Worm (Caenorhabditis elegans) whole organism, L3 larva: ENCODE results near the gene srlf-17.
A peak's percentile ranks its signal among the peaks of the same experiment; 100 is the strongest.

Source experiments
- lin-39 ChIP-seq: fragments of 150-350 bp; optimal IDR thresholded peaks from 2 replicates; lab custom pipeline; 2018; ENCODE audit warnings: missing biosample characterization, missing genetic modification reagents, missing genetic modification characterization
- lsy-12 ChIP-seq: sonication (generic microtip); optimal IDR thresholded peaks from 2 replicates; lab custom pipeline; 2016; ENCODE audit warnings: mild to moderate bottlenecking, missing genetic modification characterization, missing compliant biosample characterization
- mdl-1 ChIP-seq: fragments of 150-350 bp; optimal IDR thresholded peaks from 2 replicates; lab custom pipeline; 2014; ENCODE audit warnings: missing biosample characterization, missing genetic modification characterization
- nfya-1 ChIP-seq: sonication (generic microtip); optimal IDR thresholded peaks from 2 replicates; lab custom pipeline; 2017; ENCODE audit warnings: missing genetic modification characterization, mild to moderate bottlenecking, missing compliant biosample characterization, antibody characterized with exemption, moderate library complexity; ENCODE audit not compliant: insufficient read depth
- nhr-11 ChIP-seq: fragments of 150-350 bp; optimal IDR thresholded peaks from 2 replicates; lab custom pipeline; 2014; ENCODE audit warnings: missing biosample characterization, missing genetic modification characterization
- nhr-28 ChIP-seq: fragments of 150-350 bp; optimal IDR thresholded peaks from 2 replicates; lab custom pipeline; 2014; ENCODE audit warnings: missing biosample characterization, missing genetic modification characterization
- nhr-67 ChIP-seq: fragments of 150-350 bp; optimal IDR thresholded peaks from 2 replicates; lab custom pipeline; 2014; ENCODE audit warnings: missing biosample characterization, missing genetic modification characterization
- nhr-77 ChIP-seq: fragments of 150-350 bp; optimal IDR thresholded peaks from 2 replicates; lab custom pipeline; 2014; ENCODE audit warnings: missing biosample characterization, missing genetic modification characterization
- pha-4 ChIP-seq: fragments of 150-350 bp; optimal IDR thresholded peaks from 2 replicates; lab custom pipeline; 2014; ENCODE audit warnings: missing biosample characterization, missing genetic modification reagents, missing genetic modification characterization
- pqm-1 ChIP-seq: fragments of 150-350 bp; optimal IDR thresholded peaks from 2 replicates; lab custom pipeline; 2017; ENCODE audit warnings: missing biosample characterization, missing genetic modification characterization, inconsistent platforms
- snpc-4 ChIP-seq: fragments of 150-350 bp; optimal IDR thresholded peaks from 2 replicates; lab custom pipeline; 2014; ENCODE audit warnings: missing biosample characterization, missing genetic modification characterization
- tbx-2 ChIP-seq: sonication (generic microtip); optimal IDR thresholded peaks from 2 replicates; lab custom pipeline; 2016; ENCODE audit warnings: mild to moderate bottlenecking, missing genetic modification characterization, missing compliant biosample characterization
- unc-39 ChIP-seq: sonication (generic microtip); optimal IDR thresholded peaks from 4 replicates; lab custom pipeline; 2017; ENCODE audit warnings: missing biosample characterization, missing genetic modification characterization
- unc-62 ChIP-seq: fragments of 150-350 bp; sonication (generic microtip); optimal IDR thresholded peaks from 4 replicates; lab custom pipeline; 2014; ENCODE audit warnings: missing biosample characterization, missing genetic modification reagents, missing genetic modification characterization

DNA sequence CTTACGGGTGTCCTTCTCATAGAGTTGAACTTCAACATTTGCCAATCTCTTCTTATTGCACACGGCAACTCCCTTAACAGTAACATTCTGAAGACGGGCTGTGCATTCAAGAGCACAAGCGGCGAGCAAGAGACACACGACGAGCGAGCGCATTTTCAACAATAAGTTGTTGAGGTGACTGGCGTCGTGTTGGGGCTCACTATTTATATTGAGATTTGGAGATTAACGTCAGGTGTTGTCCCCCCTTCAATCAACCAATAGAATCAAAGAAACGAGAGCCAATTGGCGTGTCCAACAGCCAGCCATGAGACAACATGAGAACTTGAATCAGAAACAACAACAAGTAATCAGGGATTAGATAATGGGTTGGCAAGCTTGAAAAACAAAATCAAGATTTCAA, 38.5 kb downstream of the srlf-17 start, which contains the start of gene ttr-16:
- TF ChIP-seq nhr-11 (no peak), lin-39 (no peak), nhr-67 (tag; lab: Kevin White, UChicago) (no peak), mdl-1 (no peak), nhr-77 (tag; lab: Kevin White, UChicago) (no peak), pha-4 (tag; lab: Kevin White, UChicago) (no peak), nhr-28 (no peak), snpc-4 (tag; lab: Kevin White, UChicago) (no peak), unc-62 (GFP tag; lab: Kevin White, UChicago) (no peak), pqm-1 (no peak), lsy-12 (tag; lab: Kevin White, UChicago) (no peak), tbx-2 (tag; lab: Kevin White, UChicago) (no peak), nfya-1 (peak; percentile 84), unc-39 (no peak)
